Worm (Caenorhabditis elegans) whole organism, midembryonic: Measurements from ENCODE around the gene Y32H12A.8.
A peak's percentile ranks its signal among the peaks of the same experiment; 100 is the strongest.

Experiments used
- T22C8.4 ChIP-seq: fragments of 200-800 bp; sonication (Bioruptor generic); IDR thresholded peaks from 2 replicates; pipeline ENCODE4 v1.3.6; 2022; ENCODE audit warnings: missing genetic modification characterization, missing compliant biosample characterization
- cog-1 ChIP-seq: sonication (generic microtip); optimal IDR thresholded peaks from 2 replicates; lab custom pipeline; 2016; ENCODE audit warnings: missing genetic modification characterization, missing compliant biosample characterization
- flt-1 ChIP-seq: fragments of 200-800 bp; sonication (Bioruptor generic); IDR thresholded peaks from 2 replicates; pipeline ENCODE4 v1.3.6; 2022; ENCODE audit warnings: missing genetic modification characterization, missing compliant biosample characterization
- klf-2 ChIP-seq: fragments of 200-800 bp; sonication (Bioruptor generic); conservative IDR thresholded peaks from 2 replicates; pipeline ENCODE4 v1.3.6; 2022; ENCODE audit warnings: missing genetic modification reagents, missing genetic modification characterization, missing compliant biosample characterization
- med-1 ChIP-seq: sonication (generic microtip); optimal IDR thresholded peaks from 2 replicates; lab custom pipeline; 2017; ENCODE audit warnings: missing genetic modification characterization, mild to moderate bottlenecking, missing compliant biosample characterization, antibody characterized with exemption, missing genetic modification reagents; ENCODE audit not compliant: insufficient read depth
- ref-1 ChIP-seq: fragments of 200-800 bp; sonication (Bioruptor generic); conservative IDR thresholded peaks from 2 replicates; pipeline ENCODE4 v1.3.6; 2022; ENCODE audit warnings: missing genetic modification reagents, missing genetic modification characterization, missing compliant biosample characterization
- ztf-29 ChIP-seq: fragments of 200-800 bp; sonication (Bioruptor generic); IDR thresholded peaks from 2 replicates; pipeline ENCODE4 v1.3.6; 2022; ENCODE audit warnings: missing genetic modification reagents, missing genetic modification characterization, missing compliant biosample characterization

- no peak for TF ChIP-seq ztf-29 (GFP tag; lab: Robert Waterston, UW)
- no peak for TF ChIP-seq flt-1
- no peak for TF ChIP-seq cog-1 (tag; lab: Kevin White, UChicago)
- TF ChIP-seq ref-1: no peak
- TF ChIP-seq T22C8.4: peak; percentile 56
- TF ChIP-seq klf-2 (GFP tag; lab: Robert Waterston, UW): no peak
- no peak for TF ChIP-seq med-1 (GFP tag; lab: Kevin White, UChicago)
Measured at ce11 chrIII:5449762-5450308, 44.0 kb upstream of the Y32H12A.8 start, which contains the start of gene F48E8.8.
